Worm (Caenorhabditis elegans) whole organism, L4/young adult: Measurements from ENCODE around the gene algn-1.

ENCODE experiments used
- dao-5 ChIP-seq: sonication (generic microtip); optimal IDR thresholded peaks from 2 replicates; lab custom pipeline; 2016; ENCODE audit warnings: missing genotype, missing genetic modification characterization, moderate library complexity, missing compliant biosample characterization
- him-1 ChIP-seq: sonication (generic microtip); optimal IDR thresholded peaks from 2 replicates; lab custom pipeline; 2016; ENCODE audit warnings: missing genotype, missing genetic modification reagents, missing genetic modification characterization, missing compliant biosample characterization

ce11 chrIII:6489493-6489892 lies 29.6 kb downstream of the algn-1 start, which contains the start of gene rpt-3:
- no peak for TF ChIP-seq him-1 (tag; lab: Kevin White, UChicago)
- TF ChIP-seq dao-5 (tag; lab: Kevin White, UChicago): no peak
